Worm (Caenorhabditis elegans): Measurements from ENCODE around the gene T16A1.4.

Gene T16A1.4

ce11 chrII:2081257-2081656, at the start of gene T16A1.4:
TSS of gene T16A1.4 (plus strand) at chrII:2081557.
- TF ChIP-seq lin-39 (tag; optimal IDR thresholded peaks at IDR 0.05) (no peak), aly-2 (tag; optimal IDR thresholded peaks at IDR 0.05) (no peak), R02D3.7 (tag; optimal IDR thresholded peaks at IDR 0.05) (no peak)

ce11 chrII:2031852-2032251, 49.5 kb upstream of the T16A1.4 start, which contains the start of gene bath-5:
TSS of gene bath-5 (minus strand) at chrII:2031952.
- no peak for TF ChIP-seq unc-62 (GFP tag; optimal IDR thresholded peaks at IDR 0.05)
- no peak for TF ChIP-seq mbf-1 (tag; optimal IDR thresholded peaks at IDR 0.05)
- TF ChIP-seq nhr-10 (tag; optimal IDR thresholded peaks at IDR 0.05) = no peak
- no peak for TF ChIP-seq aly-2 (tag; optimal IDR thresholded peaks at IDR 0.05)
- no peak for TF ChIP-seq mab-5 (tag; optimal IDR thresholded peaks at IDR 0.05)
- TF ChIP-seq egl-27 (tag; optimal IDR thresholded peaks at IDR 0.05) = no peak
- TF ChIP-seq nhr-23 (tag; optimal IDR thresholded peaks at IDR 0.05) = no peak
- TF ChIP-seq ztf-4 (tag; optimal IDR thresholded peaks at IDR 0.05) = no peak
- no peak for TF ChIP-seq lin-13 (GFP tag; optimal IDR thresholded peaks at IDR 0.05)
- no peak for TF ChIP-seq dmd-4 (tag; optimal IDR thresholded peaks at IDR 0.05)
- no peak for TF ChIP-seq R02D3.7 (tag; optimal IDR thresholded peaks at IDR 0.05)
- no peak for TF ChIP-seq C34F6.9 (tag; optimal IDR thresholded peaks at IDR 0.05)
- TF ChIP-seq sem-4 (tag; optimal IDR thresholded peaks at IDR 0.05) = no peak
- no peak for TF ChIP-seq nhr-77 (tag; optimal IDR thresholded peaks at IDR 0.05)
- no peak for TF ChIP-seq nhr-129 (tag; optimal IDR thresholded peaks at IDR 0.05)
- no peak for TF ChIP-seq nhr-11 (tag; optimal IDR thresholded peaks at IDR 0.05)
- no peak for TF ChIP-seq crh-2 (tag; optimal IDR thresholded peaks at IDR 0.05)
- no peak for TF ChIP-seq ama-1 (optimal IDR thresholded peaks at IDR 0.05)

- TF ChIP-seq unc-55 (GFP tag; optimal IDR thresholded peaks at IDR 0.05) (peak; percentile 4), gmeb-1 (tag; optimal IDR thresholded peaks at IDR 0.05) (peak; percentile 78)
Measured at ce11 chrII:2032282-2032681, 49.1 kb upstream of the T16A1.4 start, which contains the start of gene btb-4. TSS of gene btb-4 (plus strand) at chrII:2032316.

- TF ChIP-seq dmd-4 (tag; optimal IDR thresholded peaks at IDR 0.05) (no peak), sma-3 (GFP tag; optimal IDR thresholded peaks at IDR 0.05) (no peak), C34F6.9 (tag; optimal IDR thresholded peaks at IDR 0.05) (no peak), nhr-11 (tag; optimal IDR thresholded peaks at IDR 0.05) (no peak), gmeb-1 (tag; optimal IDR thresholded peaks at IDR 0.05) (no peak), aly-2 (tag; optimal IDR thresholded peaks at IDR 0.05) (no peak), nhr-77 (tag; optimal IDR thresholded peaks at IDR 0.05) (no peak), ztf-4 (tag; optimal IDR thresholded peaks at IDR 0.05) (no peak)
Measured at ce11 chrII:2033286-2033685, 48.1 kb upstream of the T16A1.4 start, which contains the start of gene F59H6.14. TSS of gene F59H6.14 (plus strand) at chrII:2033586.

ce11 chrII:2039288-2039687, 42.1 kb upstream of the T16A1.4 start, which contains the start of gene bath-19:
TSS of gene bath-19 (minus strand) at chrII:2039388.
- TF ChIP-seq ztf-1 (GFP tag; conservative IDR thresholded peaks at IDR 0.05) = no peak
- no peak for TF ChIP-seq ceh-16 (tag; optimal IDR thresholded peaks at IDR 0.05)
- TF ChIP-seq sem-4 (tag; optimal IDR thresholded peaks at IDR 0.05) = no peak
- TF ChIP-seq ZK546.5 (tag; optimal IDR thresholded peaks at IDR 0.05) = no peak
- no peak for TF ChIP-seq peb-1 (tag; optimal IDR thresholded peaks at IDR 0.05)
- TF ChIP-seq fos-1 (tag; optimal IDR thresholded peaks at IDR 0.05) = no peak
- no peak for TF ChIP-seq unc-55 (GFP tag; optimal IDR thresholded peaks at IDR 0.05)
- no peak for TF ChIP-seq crh-2 (tag; optimal IDR thresholded peaks at IDR 0.05)
- TF ChIP-seq sma-9 (GFP tag; optimal IDR thresholded peaks at IDR 0.05) = no peak
- TF ChIP-seq sma-9 (tag; optimal IDR thresholded peaks at IDR 0.05) = no peak
- TF ChIP-seq egl-27 (tag; optimal IDR thresholded peaks at IDR 0.05) = no peak
- no peak for TF ChIP-seq zag-1 (tag; optimal IDR thresholded peaks at IDR 0.05)
- TF ChIP-seq lin-11 (tag; optimal IDR thresholded peaks at IDR 0.05) = no peak
- no peak for TF ChIP-seq skn-1 (tag; optimal IDR thresholded peaks at IDR 0.05)
- no peak for TF ChIP-seq nhr-21 (tag; optimal IDR thresholded peaks at IDR 0.05)
- TF ChIP-seq nhr-25 (tag; optimal IDR thresholded peaks at IDR 0.05) = no peak
- no peak for TF ChIP-seq nhr-11 (tag; optimal IDR thresholded peaks at IDR 0.05)
- TF ChIP-seq nhr-129 (tag; optimal IDR thresholded peaks at IDR 0.05) = no peak
- no peak for TF ChIP-seq alr-1 (tag; optimal IDR thresholded peaks at IDR 0.05)
